Fruit fly (Drosophila melanogaster) whole organism, wandering third instar larva: ENCODE results near the gene CG33947.

Experiments
- CG32264 ChIP-seq: fragments of 200-800 bp; sonication (Bioruptor generic); optimal IDR thresholded peaks from 2 replicates; lab custom pipeline; 2016; ENCODE audit warnings: missing biosample characterization, missing genetic modification characterization
- Dfd ChIP-seq: fragments of >200 bp; optimal IDR thresholded peaks from 2 replicates; lab custom pipeline; 2017; ENCODE audit warnings: missing biosample characterization, missing genetic modification characterization
- Dif ChIP-seq: fragments of 200-275, 200-300 bp; sonication (Bioruptor generic); optimal IDR thresholded peaks from 2 replicates; lab custom pipeline; 2018; ENCODE audit warnings: missing biosample characterization, missing genetic modification characterization; ENCODE audit not compliant: partially characterized antibody
- Hnf4 ChIP-seq: fragments of 200-800 bp; sonication (Bioruptor generic); optimal IDR thresholded peaks from 2 replicates; lab custom pipeline; 2016; ENCODE audit warnings: missing biosample characterization, mild to moderate bottlenecking, missing genetic modification characterization
- br ChIP-seq: fragments of 200-800 bp; sonication (Bioruptor generic); optimal IDR thresholded peaks from 2 replicates; lab custom pipeline; 2016; ENCODE audit warnings: missing biosample characterization, missing genetic modification characterization
- brk ChIP-seq: fragments of 200-800 bp; sonication (Bioruptor generic); optimal IDR thresholded peaks from 2 replicates; lab custom pipeline; 2016; ENCODE audit warnings: missing biosample characterization, mild to moderate bottlenecking, missing genetic modification characterization
- ey ChIP-seq: fragments of 200-800 bp; sonication (Bioruptor generic); optimal IDR thresholded peaks from 2 replicates; lab custom pipeline; 2016; ENCODE audit warnings: missing biosample characterization, missing genetic modification characterization
- fru ChIP-seq: fragments of 200-800 bp; sonication (Bioruptor generic); optimal IDR thresholded peaks from 3 replicates; lab custom pipeline; 2016; ENCODE audit warnings: missing biosample characterization, mild to moderate bottlenecking, missing genetic modification characterization
- jim ChIP-seq: fragments of 175-275, 200-325 bp; sonication (Bioruptor generic); optimal IDR thresholded peaks from 2 replicates; lab custom pipeline; 2016; ENCODE audit warnings: missing biosample characterization, mild to moderate bottlenecking, missing genetic modification characterization
- psq ChIP-seq: fragments of 200-800 bp; sonication (Bioruptor generic); optimal IDR thresholded peaks from 3 replicates; lab custom pipeline; 2017; ENCODE audit warnings: missing biosample characterization, mild to moderate bottlenecking, missing genetic modification characterization, moderate library complexity
- rgr ChIP-seq: fragments of 200-800 bp; sonication (Bioruptor generic); optimal IDR thresholded peaks from 3 replicates; lab custom pipeline; 2016; ENCODE audit warnings: missing biosample characterization, mild to moderate bottlenecking, missing genetic modification characterization
- usp ChIP-seq: fragments of >200 bp; optimal IDR thresholded peaks from 2 replicates; lab custom pipeline; 2017; ENCODE audit warnings: missing biosample characterization, missing genetic modification characterization

- TF ChIP-seq Dfd (GFP tag; lab: Kevin White, UChicago) (no peak), brk (GFP tag; lab: Kevin White, UChicago) (no peak), CG32264 (GFP tag; lab: Kevin White, UChicago) (no peak), rgr (GFP tag; lab: Kevin White, UChicago) (no peak), jim (GFP tag; lab: Kevin White, UChicago) (no peak), fru (GFP tag; lab: Kevin White, UChicago) (no peak), Hnf4 (GFP tag; lab: Kevin White, UChicago) (no peak), usp (GFP tag; lab: Kevin White, UChicago) (no peak), br (no peak), psq (GFP tag; lab: Kevin White, UChicago) (no peak), ey (GFP tag; lab: Kevin White, UChicago) (no peak), Dif (no peak)
Observed at dm6 chr3L:11102930-11103329, 6.6 kb downstream of the CG33947 start, which contains the start of gene Elo68alpha.
